3 fruit fly cellular contexts compared by ENCODE assay signal in genomic region chr3L:660314-661075, dm6.
A peak's percentile ranks its signal among the peaks of the same experiment; 100 is the strongest.
TF ChIP-seq lines count a peak whose summit lies in the region.

No protein-coding gene starts in this region.

TF ChIP-seq in whole organism, embryonic, 481 proteins besides CTCF, POLR2A, EP300 and RAD21 (continued from another document):
- TF ChIP-seq Lhr (GFP tag; optimal IDR thresholded peaks at IDR 0.05; lab: Kevin White, UChicago) (no peak), az2 (GFP tag; optimal IDR thresholded peaks at IDR 0.05; lab: Kevin White, UChicago) (no peak), B-H2 (GFP tag; optimal IDR thresholded peaks at IDR 0.05; lab: Kevin White, UChicago) (no peak), CG15479 (GFP tag; optimal IDR thresholded peaks at IDR 0.05; lab: Kevin White, UChicago) (no peak), aop (GFP tag; IDR thresholded peaks at IDR 0.05; lab: Robert Waterston, UW) (no peak), gsb (GFP tag; IDR thresholded peaks at IDR 0.05; lab: Robert Waterston, UW) (no peak), Vsx1 (GFP tag; optimal IDR thresholded peaks at IDR 0.05; lab: Kevin White, UChicago) (no peak), Sry-δ (GFP tag; optimal IDR thresholded peaks at IDR 0.05; lab: Kevin White, UChicago) (no peak)

TF ChIP-seq in whole organism, prepupa, 60 proteins besides CTCF, POLR2A, EP300 and RAD21 (continued from another document):
- TF ChIP-seq Sox102F (GFP tag; optimal IDR thresholded peaks at IDR 0.05; lab: Kevin White, UChicago) (peak; percentile 55), OdsH (GFP tag; optimal IDR thresholded peaks at IDR 0.05; lab: Kevin White, UChicago) (peak; percentile 53), CG16779 (tag; optimal IDR thresholded peaks at IDR 0.05; lab: Kevin White, UChicago) (peak; percentile 7), CG3032 (tag; optimal IDR thresholded peaks at IDR 0.05; lab: Kevin White, UChicago) (peak; percentile 72), fd85E (GFP tag; optimal IDR thresholded peaks at IDR 0.05; lab: Kevin White, UChicago) (no peak), topi (GFP tag; optimal IDR thresholded peaks at IDR 0.05; lab: Kevin White, UChicago) (peak; percentile 68), Blimp-1 (GFP tag; optimal IDR thresholded peaks at IDR 0.05; lab: Kevin White, UChicago) (peak; percentile 2), Hr38 (GFP tag; optimal IDR thresholded peaks at IDR 0.05; lab: Kevin White, UChicago) (no peak), pdm3 (GFP tag; optimal IDR thresholded peaks at IDR 0.05; lab: Kevin White, UChicago) (peak; percentile 53), CG11902 (GFP tag; optimal IDR thresholded peaks at IDR 0.05; lab: Kevin White, UChicago) (peak; percentile 24), Ets96B (tag; optimal IDR thresholded peaks at IDR 0.05; lab: Kevin White, UChicago) (peak; percentile 76), CG32006 (GFP tag; optimal IDR thresholded peaks at IDR 0.05; lab: Kevin White, UChicago) (peak; percentile 21), Gug (GFP tag; IDR thresholded peaks at IDR 0.05; lab: Robert Waterston, UW) (no peak), CG10669 (GFP tag; optimal IDR thresholded peaks at IDR 0.05; lab: Kevin White, UChicago) (peak; percentile 65), CG4318 (GFP tag; optimal IDR thresholded peaks at IDR 0.05; lab: Kevin White, UChicago) (no peak), salr (GFP tag; optimal IDR thresholded peaks at IDR 0.05; lab: Kevin White, UChicago) (peak; percentile 9 to 27), achi (GFP tag; optimal IDR thresholded peaks at IDR 0.05; lab: Kevin White, UChicago) (peak; percentile 62), Eip78C (GFP tag; lab: Kevin White, UChicago) (peak; percentile 89), spab (GFP tag; optimal IDR thresholded peaks at IDR 0.05; lab: Kevin White, UChicago) (peak; percentile 64), CG8119 (GFP tag; IDR thresholded peaks at IDR 0.05; lab: Robert Waterston, UW) (peak; percentile 30; the same call in 1 of the 3 replicates), esn (GFP tag; optimal IDR thresholded peaks at IDR 0.05; lab: Kevin White, UChicago) (peak; percentile 78), CG9139 (GFP tag; optimal IDR thresholded peaks at IDR 0.05; lab: Kevin White, UChicago) (peak; percentile 5), CG34406 (GFP tag; optimal IDR thresholded peaks at IDR 0.05; lab: Kevin White, UChicago) (peak; percentile 58), svp (GFP tag; lab: Kevin White, UChicago) (peak; percentile 83), lz (GFP tag; optimal IDR thresholded peaks at IDR 0.05; lab: Kevin White, UChicago) (peak; percentile 73), CG15336 (GFP tag; IDR thresholded peaks at IDR 0.05; lab: Robert Waterston, UW) (0 out of 2 replicates have a peak, but pooled peaks have one; percentile 26), Sox15 (GFP tag; optimal IDR thresholded peaks at IDR 0.05; lab: Kevin White, UChicago) (no peak), Hr4 (GFP tag; optimal IDR thresholded peaks at IDR 0.05; lab: Kevin White, UChicago) (no peak), Met (GFP tag; optimal IDR thresholded peaks at IDR 0.05; lab: Kevin White, UChicago) (peak; percentile 81), CG8632 (GFP tag; optimal IDR thresholded peaks at IDR 0.05; lab: Kevin White, UChicago) (peak; percentile 43), CG7368 (GFP tag; optimal IDR thresholded peaks at IDR 0.05; lab: Kevin White, UChicago) (peak; percentile 35), CG10631 (GFP tag; optimal IDR thresholded peaks at IDR 0.05; lab: Kevin White, UChicago) (peak; percentile 63), Smox (GFP tag; optimal IDR thresholded peaks at IDR 0.05; lab: Kevin White, UChicago) (peak; percentile 65), CG11762 (GFP tag; optimal IDR thresholded peaks at IDR 0.05; lab: Kevin White, UChicago; ENCODE audit: insufficient read depth) (peak; percentile 28), Lpt (GFP tag; optimal IDR thresholded peaks at IDR 0.05; lab: Kevin White, UChicago) (no peak), Ets21C (GFP tag; optimal IDR thresholded peaks at IDR 0.05; lab: Kevin White, UChicago) (peak; percentile 61), CG6163 (GFP tag; IDR thresholded peaks at IDR 0.05; lab: Robert Waterston, UW) (peak; percentile 81)

TF ChIP-seq in whole organism, wandering third instar larva, 38 proteins besides CTCF, POLR2A, EP300 and RAD21 (continued from another document):
- TF ChIP-seq tai (GFP tag; optimal IDR thresholded peaks at IDR 0.05; lab: Kevin White, UChicago) = no peak
- TF ChIP-seq lola (GFP tag; optimal IDR thresholded peaks at IDR 0.05; lab: Kevin White, UChicago) = no peak
- no peak for TF ChIP-seq Jra (GFP tag; optimal IDR thresholded peaks at IDR 0.05; lab: Kevin White, UChicago)
- no peak for TF ChIP-seq Vsx2 (GFP tag; optimal IDR thresholded peaks at IDR 0.05; lab: Kevin White, UChicago; ENCODE audit: partially characterized antibody)
- no peak for TF ChIP-seq Hr78 (GFP tag; optimal IDR thresholded peaks at IDR 0.05; lab: Kevin White, UChicago)
- TF ChIP-seq dsf (GFP tag; optimal IDR thresholded peaks at IDR 0.05; lab: Kevin White, UChicago; ENCODE audit: borderline replicate concordance) = no peak
- TF ChIP-seq GATAd (GFP tag; optimal IDR thresholded peaks at IDR 0.05; lab: Kevin White, UChicago) = no peak
